Fruit fly (Drosophila melanogaster): ENCODE results near the gene RpS4.

RpS4 gene

dm6 chr3L:13021727-13022126 is 19.8 kb upstream of the RpS4 start (continued):
- TF ChIP-seq hth (optimal IDR thresholded peaks at IDR 0.05) = no peak
- no peak for TF ChIP-seq CG10565 (GFP tag; optimal IDR thresholded peaks at IDR 0.05)
- TF ChIP-seq CG10321 (GFP tag; IDR thresholded peaks at IDR 0.05) = no peak
- TF ChIP-seq CG15073 (GFP tag; optimal IDR thresholded peaks at IDR 0.05) = peak; percentile 97
- peak; percentile 43 for TF ChIP-seq CG11504 (tag; optimal IDR thresholded peaks at IDR 0.05)
- no peak for TF ChIP-seq salm (tag; optimal IDR thresholded peaks at IDR 0.05)
- TF ChIP-seq sima (GFP tag; optimal IDR thresholded peaks at IDR 0.05) = no peak
- no peak for TF ChIP-seq Gsc (GFP tag; IDR thresholded peaks at IDR 0.05)
- TF ChIP-seq CG10462 (GFP tag; optimal IDR thresholded peaks at IDR 0.05) = no peak
- no peak for TF ChIP-seq CG4707 (GFP tag; optimal IDR thresholded peaks at IDR 0.05)
- peak; percentile 40 for TF ChIP-seq grn (GFP tag; optimal IDR thresholded peaks at IDR 0.05)
- no peak for TF ChIP-seq peb (GFP tag; IDR thresholded peaks at IDR 0.05)
- TF ChIP-seq Scr (GFP tag; IDR thresholded peaks at IDR 0.05; ENCODE audit: partially characterized antibody) = no peak
- no peak for TF ChIP-seq Dip3 (GFP tag; optimal IDR thresholded peaks at IDR 0.05)
- peak; percentile 27; the same call in 1 of the 3 replicates for TF ChIP-seq row (GFP tag; IDR thresholded peaks at IDR 0.05)
- TF ChIP-seq CG43689 (GFP tag; IDR thresholded peaks at IDR 0.05) = no peak
- no peak for TF ChIP-seq CG17829 (tag; optimal IDR thresholded peaks at IDR 0.05)
- no peak for TF ChIP-seq lov (optimal IDR thresholded peaks at IDR 0.05)
- TF ChIP-seq lov (GFP tag; IDR thresholded peaks at IDR 0.05) = no peak
- TF ChIP-seq Sry-β (GFP tag; optimal IDR thresholded peaks at IDR 0.05) = no peak
- no peak for TF ChIP-seq CG10209 (GFP tag; optimal IDR thresholded peaks at IDR 0.05)
- no peak for TF ChIP-seq CG30020 (tag; optimal IDR thresholded peaks at IDR 0.05)
- TF ChIP-seq ac (GFP tag; optimal IDR thresholded peaks at IDR 0.05) = no peak
- no peak for TF ChIP-seq odd (GFP tag; optimal IDR thresholded peaks at IDR 0.05)
- TF ChIP-seq slou (GFP tag; optimal IDR thresholded peaks at IDR 0.05) = no peak
- TF ChIP-seq Rfx (GFP tag; IDR thresholded peaks at IDR 0.05) = peak; percentile 40; the same call in 1 of the 2 replicates
- TF ChIP-seq CG7987 (GFP tag; optimal IDR thresholded peaks at IDR 0.05) = no peak
- no peak for TF ChIP-seq ato (GFP tag; IDR thresholded peaks at IDR 0.05; ENCODE audit: partially characterized antibody)
- TF ChIP-seq Myb (GFP tag; optimal IDR thresholded peaks at IDR 0.05) = peak; percentile 18
- no peak for TF ChIP-seq pan (optimal IDR thresholded peaks at IDR 0.05)
- peak in 1 of 2 experiments; percentile 38 for TF ChIP-seq pan (GFP tag; optimal IDR thresholded peaks at IDR 0.05 in 1 of 2, IDR thresholded peaks at IDR 0.05 in 1 of 2)
- TF ChIP-seq CG32767 (GFP tag; IDR thresholded peaks at IDR 0.05) = no peak
- TF ChIP-seq BEAF-32 (GFP tag; optimal IDR thresholded peaks at IDR 0.05) = no peak
- TF ChIP-seq ewg (GFP tag; optimal IDR thresholded peaks at IDR 0.05) = no peak
- TF ChIP-seq CG2120 (GFP tag; optimal IDR thresholded peaks at IDR 0.05) = peak; percentile 52
- TF ChIP-seq CG17328 (GFP tag; IDR thresholded peaks at IDR 0.05) = no peak
- no peak for TF ChIP-seq YL-1 (GFP tag; optimal IDR thresholded peaks at IDR 0.05)
- no peak for TF ChIP-seq Bgb (GFP tag; IDR thresholded peaks at IDR 0.05; ENCODE audit: partially characterized antibody)
- no peak for TF ChIP-seq CG10959 (GFP tag; IDR thresholded peaks at IDR 0.05)
- TF ChIP-seq CG1832 (GFP tag; optimal IDR thresholded peaks at IDR 0.05) = no peak
- no peak for TF ChIP-seq CG16779 (GFP tag; IDR thresholded peaks at IDR 0.05)
- TF ChIP-seq CG6175 (GFP tag; IDR thresholded peaks at IDR 0.05) = no peak
- no peak for TF ChIP-seq CG11085 (GFP tag; IDR thresholded peaks at IDR 0.05)
- no peak for TF ChIP-seq CG6689 (GFP tag; IDR thresholded peaks at IDR 0.05)
- TF ChIP-seq CG4854 (GFP tag; optimal IDR thresholded peaks at IDR 0.05) = no peak
- no peak for TF ChIP-seq btn (GFP tag; optimal IDR thresholded peaks at IDR 0.05)
- TF ChIP-seq pum (GFP tag; optimal IDR thresholded peaks at IDR 0.05) = no peak
- no peak for TF ChIP-seq CG31388 (GFP tag; optimal IDR thresholded peaks at IDR 0.05)
- no peak for TF ChIP-seq Stat92E (GFP tag; optimal IDR thresholded peaks at IDR 0.05)
- no peak for TF ChIP-seq danr (GFP tag; IDR thresholded peaks at IDR 0.05)
- peak; percentile 44 for TF ChIP-seq CG13296 (GFP tag; optimal IDR thresholded peaks at IDR 0.05)
- no peak for TF ChIP-seq CG3163 (GFP tag; optimal IDR thresholded peaks at IDR 0.05)
- TF ChIP-seq CG15011 (GFP tag; optimal IDR thresholded peaks at IDR 0.05) = no peak
